Worm (Caenorhabditis elegans): Measurements from ENCODE around the gene srh-222.

ce11 chrIV:3943003-3943402 is 36.6 kb upstream of the srh-222 start, which contains the start of gene Y46C8AL.11:
- TF ChIP-seq ceh-39 (tag; optimal IDR thresholded peaks at IDR 0.05) (no peak), nhr-12 (tag; optimal IDR thresholded peaks at IDR 0.05) (no peak), sptf-1 (tag; optimal IDR thresholded peaks at IDR 0.05) (no peak), pha-4 (tag; optimal IDR thresholded peaks at IDR 0.05) (no peak), snpc-4 (tag; optimal IDR thresholded peaks at IDR 0.05) (no peak), mab-5 (tag; optimal IDR thresholded peaks at IDR 0.05) (no peak), unc-62 (GFP tag; optimal IDR thresholded peaks at IDR 0.05) (no peak)
